Worm (Caenorhabditis elegans) whole organism, midembryonic: ENCODE data around the gene K11H12.7.

Source experiments
- T22C8.4 ChIP-seq: fragments of 200-800 bp; sonication (Bioruptor generic); IDR thresholded peaks from 2 replicates; pipeline ENCODE4 v1.3.6; 2022; ENCODE audit warnings: missing genetic modification characterization, missing compliant biosample characterization
- cog-1 ChIP-seq: sonication (generic microtip); optimal IDR thresholded peaks from 2 replicates; lab custom pipeline; 2016; ENCODE audit warnings: missing genetic modification characterization, missing compliant biosample characterization
- klf-2 ChIP-seq: fragments of 200-800 bp; sonication (Bioruptor generic); conservative IDR thresholded peaks from 2 replicates; pipeline ENCODE4 v1.3.6; 2022; ENCODE audit warnings: missing genetic modification reagents, missing genetic modification characterization, missing compliant biosample characterization
- ref-1 ChIP-seq: fragments of 200-800 bp; sonication (Bioruptor generic); conservative IDR thresholded peaks from 2 replicates; pipeline ENCODE4 v1.3.6; 2022; ENCODE audit warnings: missing genetic modification reagents, missing genetic modification characterization, missing compliant biosample characterization
- tab-1 ChIP-seq: fragments of 200-800 bp; sonication (Bioruptor generic); IDR thresholded peaks from 2 replicates; pipeline ENCODE4 v1.3.6; 2022; ENCODE audit warnings: missing genetic modification characterization, missing compliant biosample characterization
- ztf-23 ChIP-seq: fragments of 200-800 bp; sonication (Bioruptor generic); IDR thresholded peaks from 2 replicates; pipeline ENCODE4 v1.3.6; 2022; ENCODE audit warnings: missing genetic modification reagents, missing genetic modification characterization, missing compliant biosample characterization

DNA sequence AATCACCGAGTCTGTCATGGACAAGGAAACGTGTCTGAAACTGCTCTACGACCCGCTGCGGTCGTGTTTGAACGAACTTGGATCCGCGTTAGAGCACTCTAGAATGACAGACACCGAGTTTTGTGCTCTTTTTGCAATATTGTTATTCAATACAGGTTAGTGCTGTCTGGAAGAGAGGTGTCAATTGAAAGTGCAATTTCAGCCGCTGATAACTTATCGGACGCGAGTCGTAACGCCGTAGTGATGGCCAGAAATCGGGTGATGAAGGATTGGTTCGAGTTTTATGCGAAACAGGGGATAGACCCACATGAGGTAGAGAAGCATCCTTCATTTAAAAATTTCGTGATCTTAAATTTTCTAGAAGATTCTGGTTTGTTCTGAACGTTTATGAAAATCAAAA, 33.5 kb upstream of the K11H12.7 start:
- TF ChIP-seq cog-1 (tag; lab: Kevin White, UChicago) (no peak), T22C8.4 (GFP tag; lab: Robert Waterston, UW) (no peak), ztf-23 (no peak), ref-1 (no peak), tab-1 (GFP tag; lab: Robert Waterston, UW) (no peak), klf-2 (no peak)
